Fruit fly (Drosophila melanogaster): Measurements from ENCODE around the gene CG44261.

- TF ChIP-seq ttk (optimal IDR thresholded peaks at IDR 0.05) (no peak), Myc (optimal IDR thresholded peaks at IDR 0.05) (no peak), insv (optimal IDR thresholded peaks at IDR 0.05) (no peak), h (optimal IDR thresholded peaks at IDR 0.05) (no peak), Sin3A (optimal IDR thresholded peaks at IDR 0.05) (no peak)
These were observed 42.0 kb downstream of the CG44261 start for dm6 chr3R:9365893-9366500.

Measured in Kc167 (cell line).